Worm (Caenorhabditis elegans): ENCODE measurements around the gene C34C12.12.

- TF ChIP-seq fkh-10 (GFP tag; optimal IDR thresholded peaks at IDR 0.05) (no peak), ttx-3 (tag; optimal IDR thresholded peaks at IDR 0.05) (no peak), mec-3 (tag; optimal IDR thresholded peaks at IDR 0.05; ENCODE audit: borderline replicate concordance) (no peak), pha-4 (tag; optimal IDR thresholded peaks at IDR 0.05) (no peak), C08G9.2 (tag; optimal IDR thresholded peaks at IDR 0.05) (no peak), nfya-1 (tag; optimal IDR thresholded peaks at IDR 0.05) (no peak), madf-2 (tag; optimal IDR thresholded peaks at IDR 0.05) (no peak), ama-1 (optimal IDR thresholded peaks at IDR 0.05) (no peak), dve-1 (tag; optimal IDR thresholded peaks at IDR 0.05) (no peak), elt-2 (tag; optimal IDR thresholded peaks at IDR 0.05) (no peak), ceh-34 (tag; optimal IDR thresholded peaks at IDR 0.05) (no peak), K09A11.1 (tag; optimal IDR thresholded peaks at IDR 0.05; ENCODE audit: insufficient read depth) (no peak), fax-1 (tag; optimal IDR thresholded peaks at IDR 0.05) (no peak), npax-4 (tag; optimal IDR thresholded peaks at IDR 0.05) (no peak)
These were observed 28.0 kb downstream of the C34C12.12 start for ce11 chrIII:3480950-3481349.

All from whole organism, late embryonic.